Worm (Caenorhabditis elegans) whole organism, L3 larva: ENCODE data around the gene B0393.9.

Experiments
- R02D3.7 ChIP-seq: fragments of 150-350 bp; optimal IDR thresholded peaks from 2 replicates; lab custom pipeline; 2014; ENCODE audit warnings: missing biosample characterization, missing genetic modification characterization
- aly-2 ChIP-seq: fragments of 150-350 bp; optimal IDR thresholded peaks from 2 replicates; lab custom pipeline; 2014; ENCODE audit warnings: missing biosample characterization, missing genetic modification characterization
- ama-1 ChIP-seq: fragments of 150-350 bp; optimal IDR thresholded peaks from 2 replicates; lab custom pipeline; 2018
- ceh-16 ChIP-seq: sonication (generic microtip); optimal IDR thresholded peaks from 2 replicates; lab custom pipeline; 2017; ENCODE audit warnings: missing biosample characterization, missing genetic modification characterization
- ceh-82 ChIP-seq: fragments of 150-350 bp; optimal IDR thresholded peaks from 2 replicates; lab custom pipeline; 2014; ENCODE audit warnings: missing biosample characterization, missing genetic modification characterization
- ceh-9 ChIP-seq: sonication (generic microtip); optimal IDR thresholded peaks from 2 replicates; lab custom pipeline; 2018; ENCODE audit warnings: missing biosample characterization, missing genetic modification characterization
- daf-12 ChIP-seq: fragments of 150-350 bp; optimal IDR thresholded peaks from 2 replicates; lab custom pipeline; 2014; ENCODE audit warnings: missing biosample characterization, missing genetic modification reagents, missing genetic modification characterization
- egl-27 ChIP-seq: sonication (generic microtip); optimal IDR thresholded peaks from 4 replicates; lab custom pipeline; 2017; ENCODE audit warnings: missing biosample characterization, missing genetic modification reagents, missing genetic modification characterization
- egl-5 ChIP-seq: fragments of 150-350 bp; optimal IDR thresholded peaks from 2 replicates; lab custom pipeline; 2017; ENCODE audit warnings: missing biosample characterization, missing genetic modification reagents, missing genetic modification characterization, inconsistent platforms
- elt-1 ChIP-seq: fragments of 150-350 bp; optimal IDR thresholded peaks from 2 replicates; lab custom pipeline; 2014; ENCODE audit warnings: missing biosample characterization, missing genetic modification characterization
- elt-2 ChIP-seq: sonication (generic microtip); optimal IDR thresholded peaks from 2 replicates; lab custom pipeline; 2016; ENCODE audit warnings: missing genetic modification reagents, mild to moderate bottlenecking, missing genetic modification characterization, missing compliant biosample characterization
- elt-3 ChIP-seq, 3 experiments: fragments of 150-350 bp in 1 of 3; sonication (generic microtip) in 2 of 3; optimal IDR thresholded peaks; 2 replicates in 2 of 3; 4 replicates in 1 of 3; lab custom pipeline; 2014 to 2017; ENCODE audit warnings: missing biosample characterization in 3 of 3, missing genetic modification characterization in 3 of 3
- eor-1 ChIP-seq, 2 experiments: fragments of 150-350 bp; optimal IDR thresholded peaks; 2 replicates each; lab custom pipeline; 2014 to 2018; ENCODE audit warnings: missing biosample characterization in 2 of 2, missing genetic modification characterization in 2 of 2
- fkh-10 ChIP-seq: sonication (generic microtip); optimal IDR thresholded peaks from 2 replicates; lab custom pipeline; 2017; ENCODE audit warnings: missing biosample characterization, missing genetic modification reagents, missing genetic modification characterization
- fkh-2 ChIP-seq: fragments of 150-350 bp; optimal IDR thresholded peaks from 2 replicates; lab custom pipeline; 2014; ENCODE audit warnings: missing biosample characterization, missing genetic modification reagents, missing genetic modification characterization
- fos-1 ChIP-seq: fragments of 150-350 bp; optimal IDR thresholded peaks from 2 replicates; lab custom pipeline; 2014; ENCODE audit warnings: missing biosample characterization, missing genetic modification characterization
- hmg-11 ChIP-seq: sonication (generic microtip); optimal IDR thresholded peaks from 2 replicates; lab custom pipeline; 2016; ENCODE audit warnings: missing genetic modification characterization, missing compliant biosample characterization
- lin-15B ChIP-seq: fragments of 150-350 bp; optimal IDR thresholded peaks from 2 replicates; lab custom pipeline; 2014; ENCODE audit warnings: missing biosample characterization, missing genetic modification characterization
- lin-39 ChIP-seq: fragments of 150-350 bp; optimal IDR thresholded peaks from 2 replicates; lab custom pipeline; 2018; ENCODE audit warnings: missing biosample characterization, missing genetic modification reagents, missing genetic modification characterization
- lsy-12 ChIP-seq: sonication (generic microtip); optimal IDR thresholded peaks from 2 replicates; lab custom pipeline; 2016; ENCODE audit warnings: mild to moderate bottlenecking, missing genetic modification characterization, missing compliant biosample characterization
- mdl-1 ChIP-seq: fragments of 150-350 bp; optimal IDR thresholded peaks from 2 replicates; lab custom pipeline; 2014; ENCODE audit warnings: missing biosample characterization, missing genetic modification characterization
- mml-1 ChIP-seq: fragments of 150-350 bp; sonication (generic microtip); optimal IDR thresholded peaks from 3 replicates; lab custom pipeline; 2014; ENCODE audit warnings: missing biosample characterization, missing genetic modification characterization
- nfya-1 ChIP-seq: sonication (generic microtip); optimal IDR thresholded peaks from 2 replicates; lab custom pipeline; 2017; ENCODE audit warnings: missing genetic modification characterization, mild to moderate bottlenecking, missing compliant biosample characterization, antibody characterized with exemption, moderate library complexity; ENCODE audit not compliant: insufficient read depth
- nhr-11 ChIP-seq: fragments of 150-350 bp; optimal IDR thresholded peaks from 2 replicates; lab custom pipeline; 2014; ENCODE audit warnings: missing biosample characterization, missing genetic modification characterization
- nhr-12 ChIP-seq: fragments of 150-350 bp; optimal IDR thresholded peaks from 2 replicates; lab custom pipeline; 2014; ENCODE audit warnings: missing biosample characterization, missing genetic modification characterization
- nhr-23 ChIP-seq: fragments of 150-350 bp; optimal IDR thresholded peaks from 2 replicates; lab custom pipeline; 2014; ENCODE audit warnings: missing biosample characterization, missing genetic modification reagents, missing genetic modification characterization
- nhr-237 ChIP-seq: fragments of 150-350 bp; optimal IDR thresholded peaks from 2 replicates; lab custom pipeline; 2014; ENCODE audit warnings: missing biosample characterization, missing genetic modification characterization
- nhr-25 ChIP-seq: sonication (generic microtip); optimal IDR thresholded peaks from 2 replicates; lab custom pipeline; 2017; ENCODE audit warnings: missing biosample characterization, missing genetic modification characterization
- nhr-28 ChIP-seq: fragments of 150-350 bp; optimal IDR thresholded peaks from 2 replicates; lab custom pipeline; 2014; ENCODE audit warnings: missing biosample characterization, missing genetic modification characterization
- nhr-43 ChIP-seq: sonication (generic microtip); optimal IDR thresholded peaks from 2 replicates; lab custom pipeline; 2016; ENCODE audit warnings: mild to moderate bottlenecking, missing genetic modification characterization, missing compliant biosample characterization; ENCODE audit not compliant: poor library complexity, severe bottlenecking
- nhr-67 ChIP-seq: fragments of 150-350 bp; optimal IDR thresholded peaks from 2 replicates; lab custom pipeline; 2014; ENCODE audit warnings: missing biosample characterization, missing genetic modification characterization
- nhr-76 ChIP-seq: fragments of 150-350 bp; sonication (generic microtip); optimal IDR thresholded peaks from 5 replicates; lab custom pipeline; 2014; ENCODE audit warnings: missing biosample characterization, missing genetic modification characterization
- nhr-77 ChIP-seq: fragments of 150-350 bp; optimal IDR thresholded peaks from 2 replicates; lab custom pipeline; 2014; ENCODE audit warnings: missing biosample characterization, missing genetic modification characterization
- pha-4 ChIP-seq: fragments of 150-350 bp; optimal IDR thresholded peaks from 2 replicates; lab custom pipeline; 2014; ENCODE audit warnings: missing biosample characterization, missing genetic modification reagents, missing genetic modification characterization
- pqm-1 ChIP-seq: fragments of 150-350 bp; optimal IDR thresholded peaks from 2 replicates; lab custom pipeline; 2017; ENCODE audit warnings: missing biosample characterization, missing genetic modification characterization, inconsistent platforms
- sea-2 ChIP-seq: fragments of 150-350 bp; sonication (generic microtip); optimal IDR thresholded peaks from 4 replicates; lab custom pipeline; 2014; ENCODE audit warnings: missing biosample characterization, missing genetic modification reagents, missing genetic modification characterization
- skn-1 ChIP-seq: fragments of 150-350 bp; optimal IDR thresholded peaks from 2 replicates; lab custom pipeline; 2014; ENCODE audit warnings: missing biosample characterization, missing genetic modification characterization
- snpc-4 ChIP-seq: fragments of 150-350 bp; optimal IDR thresholded peaks from 2 replicates; lab custom pipeline; 2014; ENCODE audit warnings: missing biosample characterization, missing genetic modification characterization
- tbx-2 ChIP-seq: sonication (generic microtip); optimal IDR thresholded peaks from 2 replicates; lab custom pipeline; 2016; ENCODE audit warnings: mild to moderate bottlenecking, missing genetic modification characterization, missing compliant biosample characterization
- unc-39 ChIP-seq: sonication (generic microtip); optimal IDR thresholded peaks from 4 replicates; lab custom pipeline; 2017; ENCODE audit warnings: missing biosample characterization, missing genetic modification characterization
- unc-62 ChIP-seq: fragments of 150-350 bp; sonication (generic microtip); optimal IDR thresholded peaks from 4 replicates; lab custom pipeline; 2014; ENCODE audit warnings: missing biosample characterization, missing genetic modification reagents, missing genetic modification characterization
- zag-1 ChIP-seq: fragments of 150-350 bp; optimal IDR thresholded peaks from 2 replicates; lab custom pipeline; 2014; ENCODE audit warnings: missing biosample characterization, missing genetic modification characterization
- ztf-11 ChIP-seq: fragments of 150-350 bp; optimal IDR thresholded peaks from 2 replicates; lab custom pipeline; 2014; ENCODE audit warnings: missing biosample characterization, missing genetic modification characterization
- ztf-4 ChIP-seq: fragments of 150-350 bp; optimal IDR thresholded peaks from 2 replicates; lab custom pipeline; 2014; ENCODE audit warnings: missing biosample characterization, missing genetic modification characterization

Gene B0393.9

ce11 chrIII:4808089-4808488, 28.1 kb upstream of the B0393.9 start:
- no peak for TF ChIP-seq nhr-237 (tag; lab: Kevin White, UChicago)
- peak; percentile 98 for TF ChIP-seq nfya-1 (tag; lab: Kevin White, UChicago)
- TF ChIP-seq R02D3.7, result no peak
- TF ChIP-seq aly-2, result no peak

ce11 chrIII:4806345-4806744, 26.4 kb upstream of the B0393.9 start:
- TF ChIP-seq lin-15B (tag; lab: Kevin White, UChicago) (no peak), elt-2 (tag; lab: Kevin White, UChicago) (no peak)

ce11 chrIII:4802707-4803106, 22.8 kb upstream of the B0393.9 start, which contains the start of gene metl-5:
TSS of gene metl-5 (plus strand) at chrIII:4803007.
- no peak for TF ChIP-seq nhr-77
- TF ChIP-seq nhr-25 (tag; lab: Kevin White, UChicago), result no peak
- no peak for TF ChIP-seq snpc-4 (tag; lab: Kevin White, UChicago)
- TF ChIP-seq eor-1 (tag; optimal IDR thresholded peaks at IDR 0.05; lab: Kevin White, UChicago), result no peak
- no peak for TF ChIP-seq daf-12

- TF ChIP-seq nhr-43 (tag; lab: Kevin White, UChicago) (no peak), mml-1 (tag; lab: Kevin White, UChicago) (no peak), elt-2 (tag; lab: Kevin White, UChicago) (peak; percentile 21), zag-1 (tag; lab: Kevin White, UChicago) (no peak)
Measured at ce11 chrIII:4796536-4796935, 16.6 kb upstream of the B0393.9 start, which contains the start of gene tag-325. TSS of gene tag-325 (plus strand) at chrIII:4796836.

- TF ChIP-seq daf-12, result no peak
- peak; percentile 42 for TF ChIP-seq R02D3.7
- TF ChIP-seq fkh-2, result no peak
- no peak for TF ChIP-seq zag-1 (tag; lab: Kevin White, UChicago)
- peak; percentile 66 for TF ChIP-seq nhr-77
- no peak for TF ChIP-seq unc-62 (GFP tag; lab: Kevin White, UChicago)
- TF ChIP-seq nfya-1 (tag; lab: Kevin White, UChicago), result peak; percentile 85
- no peak for TF ChIP-seq tbx-2 (tag; lab: Kevin White, UChicago)
- TF ChIP-seq unc-39 (tag; lab: Kevin White, UChicago), result no peak
- no peak for TF ChIP-seq ceh-16 (tag; lab: Kevin White, UChicago)
- no peak for TF ChIP-seq ztf-11 (tag; lab: Kevin White, UChicago)
- peak; percentile 66 for TF ChIP-seq lin-15B (tag; lab: Kevin White, UChicago)
- no peak for TF ChIP-seq nhr-237 (tag; lab: Kevin White, UChicago)
- TF ChIP-seq lsy-12 (tag; lab: Kevin White, UChicago), result peak; percentile 61
- TF ChIP-seq nhr-67 (tag; lab: Kevin White, UChicago), result no peak
- peak in 2 of 3 experiments; percentile 8 to 45 for TF ChIP-seq elt-3 (tag; optimal IDR thresholded peaks at IDR 0.05; lab: Kevin White, UChicago)
- no peak for TF ChIP-seq egl-27 (tag; lab: Kevin White, UChicago)
- TF ChIP-seq mdl-1, result no peak
- TF ChIP-seq aly-2, result no peak
- no peak for TF ChIP-seq ceh-9
- peak; percentile 65 for TF ChIP-seq nhr-25 (tag; lab: Kevin White, UChicago)
- no peak for TF ChIP-seq eor-1 (tag; optimal IDR thresholded peaks at IDR 0.05; lab: Kevin White, UChicago)
- TF ChIP-seq skn-1 (tag; lab: Kevin White, UChicago), result peak; percentile 62
- TF ChIP-seq fos-1 (tag; lab: Kevin White, UChicago), result peak; percentile 99
- TF ChIP-seq ceh-82 (tag; lab: Kevin White, UChicago), result no peak
- TF ChIP-seq nhr-76 (tag; lab: Kevin White, UChicago), result no peak
- no peak for TF ChIP-seq nhr-28 (tag; lab: Kevin White, UChicago)
- TF ChIP-seq nhr-11 (tag; lab: Kevin White, UChicago), result no peak
- TF ChIP-seq mml-1 (tag; lab: Kevin White, UChicago), result no peak
- peak; percentile 45 for TF ChIP-seq nhr-43 (tag; lab: Kevin White, UChicago)
- TF ChIP-seq ztf-4 (tag; lab: Kevin White, UChicago), result no peak
- peak; percentile 58 for TF ChIP-seq elt-2 (tag; lab: Kevin White, UChicago)
- TF ChIP-seq sea-2, result no peak
- peak; percentile 59 for TF ChIP-seq ama-1 (lab: Kevin White, UChicago)
- TF ChIP-seq hmg-11, result peak; percentile 66
- peak; percentile 90 for TF ChIP-seq pha-4
- peak; percentile 70 for TF ChIP-seq nhr-23 (tag; lab: Kevin White, UChicago)
- peak; percentile 74 for TF ChIP-seq pqm-1
- no peak for TF ChIP-seq egl-5 (tag; lab: Kevin White, UChicago)
- TF ChIP-seq fkh-10, result no peak
- TF ChIP-seq nhr-12 (tag; lab: Kevin White, UChicago), result no peak
- peak; percentile 82 for TF ChIP-seq snpc-4 (tag; lab: Kevin White, UChicago)
- no peak for TF ChIP-seq elt-1
- TF ChIP-seq lin-39 (tag; lab: Kevin White, UChicago), result peak; percentile 22
Measured at ce11 chrIII:4796039-4796438, 16.1 kb upstream of the B0393.9 start.
